Worm (Caenorhabditis elegans) whole organism, L2 larva: ENCODE measurements around the gene bud-31.
A peak's percentile ranks its signal among the peaks of the same experiment; 100 is the strongest.

Experiments used
- F13H6.1 ChIP-seq: sonication (generic microtip); optimal IDR thresholded peaks from 2 replicates; lab custom pipeline; 2016; ENCODE audit warnings: missing genetic modification characterization, missing compliant biosample characterization
- R02D3.7 ChIP-seq: fragments of 150-350 bp; optimal IDR thresholded peaks from 2 replicates; lab custom pipeline; 2014; ENCODE audit warnings: missing biosample characterization, missing genetic modification characterization
- aly-2 ChIP-seq: fragments of 150-350 bp; optimal IDR thresholded peaks from 2 replicates; lab custom pipeline; 2014; ENCODE audit warnings: missing biosample characterization, missing genetic modification characterization
- blmp-1 ChIP-seq: sonication (generic microtip); optimal IDR thresholded peaks from 2 replicates; lab custom pipeline; 2017; ENCODE audit warnings: missing genetic modification characterization, mild to moderate bottlenecking, missing compliant biosample characterization, antibody characterized with exemption, moderate library complexity; ENCODE audit not compliant: insufficient read depth
- egl-27 ChIP-seq: sonication (generic microtip); optimal IDR thresholded peaks from 3 replicates; lab custom pipeline; 2017; ENCODE audit warnings: missing biosample characterization, missing genetic modification reagents, missing genetic modification characterization
- fos-1 ChIP-seq: fragments of 150-350 bp; optimal IDR thresholded peaks from 2 replicates; lab custom pipeline; 2014; ENCODE audit warnings: missing biosample characterization, missing genetic modification characterization
- mab-5 ChIP-seq: fragments of 150-350 bp; optimal IDR thresholded peaks from 2 replicates; lab custom pipeline; 2014; ENCODE audit warnings: missing biosample characterization, missing genetic modification characterization
- mdl-1 ChIP-seq, 2 experiments: fragments of 150-350 bp in 1 of 2; sonication (generic microtip) in 1 of 2; optimal IDR thresholded peaks; 2 replicates each; lab custom pipeline; 2017; ENCODE audit warnings: missing biosample characterization in 2 of 2, missing genetic modification characterization in 2 of 2
- nhr-21 ChIP-seq: fragments of 150-350 bp; optimal IDR thresholded peaks from 2 replicates; lab custom pipeline; 2014; ENCODE audit warnings: missing biosample characterization, missing genetic modification characterization
- nhr-23 ChIP-seq: fragments of 150-350 bp; optimal IDR thresholded peaks from 2 replicates; lab custom pipeline; 2014; ENCODE audit warnings: missing biosample characterization, missing genetic modification reagents, missing genetic modification characterization
- nhr-237 ChIP-seq: fragments of 150-350 bp; optimal IDR thresholded peaks from 2 replicates; lab custom pipeline; 2014; ENCODE audit warnings: missing biosample characterization, missing genetic modification characterization
- sem-4 ChIP-seq: fragments of 150-350 bp; optimal IDR thresholded peaks from 2 replicates; lab custom pipeline; 2014; ENCODE audit warnings: missing biosample characterization, missing genetic modification reagents, missing genetic modification characterization
- sma-3 ChIP-seq: sonication (generic microtip); optimal IDR thresholded peaks from 2 replicates; lab custom pipeline; 2016; ENCODE audit warnings: missing genetic modification reagents, missing genetic modification characterization, missing compliant biosample characterization
- sma-9 ChIP-seq, 2 experiments: fragments of 150-350 bp in 1 of 2; sonication (generic microtip) in 1 of 2; optimal IDR thresholded peaks; 2 replicates each; lab custom pipeline; 2014 to 2016; ENCODE audit warnings: missing genetic modification characterization in 2 of 2, mild to moderate bottlenecking in 1 of 2, missing biosample characterization in 1 of 2, missing compliant biosample characterization in 1 of 2, missing genetic modification reagents in 1 of 2, moderate library complexity in 1 of 2
- snpc-4 ChIP-seq: fragments of 150-350 bp; optimal IDR thresholded peaks from 2 replicates; lab custom pipeline; 2014; ENCODE audit warnings: missing biosample characterization, missing genetic modification characterization
- unc-39 ChIP-seq: fragments of 150-350 bp; optimal IDR thresholded peaks from 2 replicates; lab custom pipeline; 2014; ENCODE audit warnings: missing biosample characterization, missing genetic modification characterization
- ztf-1 ChIP-seq: fragments of 200-800 bp; sonication (Bioruptor generic); conservative IDR thresholded peaks from 2 replicates; pipeline ENCODE4 v1.3.6; 2022; ENCODE audit warnings: missing genetic modification characterization, missing compliant biosample characterization
- ztf-11 ChIP-seq: sonication (generic microtip); optimal IDR thresholded peaks from 2 replicates; lab custom pipeline; 2017; ENCODE audit warnings: missing biosample characterization, missing genetic modification characterization
- ztf-4 ChIP-seq: fragments of 150-350 bp; optimal IDR thresholded peaks from 2 replicates; lab custom pipeline; 2014; ENCODE audit warnings: missing biosample characterization, missing genetic modification characterization

Gene bud-31

DNA sequence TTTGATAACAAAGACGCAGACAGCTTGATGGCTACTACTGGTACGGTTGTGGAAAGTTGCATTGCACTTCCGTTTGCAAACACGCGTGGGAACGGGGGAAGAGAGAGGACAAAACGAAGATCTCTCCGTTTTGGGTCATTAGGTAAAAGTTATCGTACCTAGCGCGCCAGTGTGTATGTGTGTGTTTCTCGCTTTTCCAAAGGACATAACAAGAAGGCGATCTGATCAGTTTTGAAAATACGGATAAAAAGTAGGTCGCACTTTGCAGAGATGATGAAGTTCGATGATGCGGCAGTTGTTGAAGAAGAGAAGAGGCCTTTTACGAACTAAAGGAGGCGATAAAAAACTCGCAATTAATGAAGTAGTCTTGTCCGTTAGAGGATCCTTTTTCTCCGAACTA is 51.2 kb downstream of the bud-31 start:
- TF ChIP-seq ztf-1: no peak
- no peak for TF ChIP-seq sem-4 (tag; lab: Kevin White, UChicago)
- TF ChIP-seq mdl-1 (tag; optimal IDR thresholded peaks at IDR 0.05; lab: Kevin White, UChicago): no peak
- no peak for TF ChIP-seq R02D3.7 (tag; lab: Kevin White, UChicago)
- no peak for TF ChIP-seq sma-9 (GFP tag; optimal IDR thresholded peaks at IDR 0.05; lab: Kevin White, UChicago)
- no peak for TF ChIP-seq sma-9 (tag; optimal IDR thresholded peaks at IDR 0.05; lab: Kevin White, UChicago)
- TF ChIP-seq unc-39 (tag; lab: Kevin White, UChicago): no peak
- TF ChIP-seq nhr-237 (tag; lab: Kevin White, UChicago): no peak
- no peak for TF ChIP-seq snpc-4 (tag; lab: Kevin White, UChicago)
- no peak for TF ChIP-seq ztf-4
- peak; percentile 22 for TF ChIP-seq blmp-1 (tag; lab: Kevin White, UChicago)
- no peak for TF ChIP-seq aly-2 (tag; lab: Kevin White, UChicago)
- no peak for TF ChIP-seq nhr-21 (tag; lab: Kevin White, UChicago)
- peak; percentile 5 for TF ChIP-seq fos-1 (tag; lab: Kevin White, UChicago)
- no peak for TF ChIP-seq ztf-11
- TF ChIP-seq nhr-23 (tag; lab: Kevin White, UChicago): no peak
- TF ChIP-seq sma-3 (GFP tag; lab: Kevin White, UChicago): no peak
- TF ChIP-seq mab-5 (tag; lab: Kevin White, UChicago): no peak
- TF ChIP-seq F13H6.1 (tag; lab: Kevin White, UChicago): no peak
- TF ChIP-seq egl-27 (tag; lab: Kevin White, UChicago): peak; percentile 43
- TF ChIP-seq, all 48 proteins: peak for 3
